Worm (Caenorhabditis elegans) whole organism, early embryonic: ENCODE results near the gene dpy-19.

Experiments used
- ets-7 ChIP-seq: sonication (generic microtip); optimal IDR thresholded peaks from 2 replicates; lab custom pipeline; 2016; ENCODE audit warnings: missing genotype, missing genetic modification characterization, missing compliant biosample characterization
- flt-1 ChIP-seq: fragments of 200-800 bp; sonication (Bioruptor generic); IDR thresholded peaks from 2 replicates; pipeline ENCODE4 v1.3.6; 2022; ENCODE audit warnings: missing genetic modification characterization, missing compliant biosample characterization

DNA sequence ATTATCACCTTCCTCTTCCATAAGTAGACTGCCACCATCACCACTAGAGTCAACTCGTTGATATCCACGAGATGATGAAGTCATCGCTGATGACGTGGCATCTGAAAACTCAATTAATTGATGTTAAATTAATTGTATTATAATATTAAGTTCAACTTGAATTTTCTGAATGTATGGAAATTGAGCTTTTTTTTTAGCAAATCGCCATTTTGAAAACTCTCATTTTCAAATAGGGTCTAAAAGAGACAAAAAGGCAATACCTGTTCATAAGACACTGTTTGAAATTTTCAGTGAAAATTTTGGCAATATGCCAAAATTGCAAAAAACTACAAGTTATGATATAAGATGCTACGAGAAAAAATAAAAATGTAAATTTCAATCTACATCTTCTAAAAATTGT, 23.6 kb downstream of the dpy-19 start, which contains the start of gene twk-7:
- TF ChIP-seq flt-1 (no peak), ets-7 (tag; lab: Kevin White, UChicago) (no peak)
